Fruit fly (Drosophila melanogaster) whole organism, embryonic: Measurements from ENCODE around the gene CG16959.

Experiments used
- Aef1 ChIP-seq: fragments of 200-800 bp; sonication (Bioruptor generic); IDR thresholded peaks from 3 replicates; pipeline ENCODE4 v1.3.6; 2022; ENCODE audit warnings: missing biosample characterization, missing genetic modification characterization
- Antp ChIP-seq: fragments of 200-800 bp; sonication (Bioruptor generic); optimal IDR thresholded peaks from 3 replicates; lab custom pipeline; 2016; ENCODE audit warnings: missing biosample characterization, missing genetic modification characterization
- B-H2 ChIP-seq: fragments of 200-800 bp; sonication (Bioruptor generic); optimal IDR thresholded peaks from 2 replicates; lab custom pipeline; 2018; ENCODE audit warnings: missing biosample characterization, mild to moderate bottlenecking, missing genetic modification characterization
- Bgb ChIP-seq: fragments of 200-800 bp; sonication (Bioruptor generic); IDR thresholded peaks from 2 replicates; pipeline ENCODE4 v1.3.6; 2022; ENCODE audit warnings: missing biosample characterization, missing genetic modification characterization; ENCODE audit not compliant: partially characterized antibody
- BtbVII ChIP-seq: fragments of 200-800 bp; sonication (Bioruptor generic); optimal IDR thresholded peaks from 3 replicates; lab custom pipeline; 2017; ENCODE audit warnings: missing biosample characterization, mild to moderate bottlenecking, missing genetic modification characterization
- CG10267 ChIP-seq: fragments of 200-800 bp; sonication (Bioruptor generic); optimal IDR thresholded peaks from 2 replicates; lab custom pipeline; 2018; ENCODE audit warnings: missing biosample characterization, mild to moderate bottlenecking, missing genetic modification characterization, moderate library complexity
- CG10462 ChIP-seq: fragments of 200-800 bp; sonication (Bioruptor generic); optimal IDR thresholded peaks from 2 replicates; lab custom pipeline; 2016; ENCODE audit warnings: missing biosample characterization, missing genetic modification characterization
- CG11247 ChIP-seq: fragments of 200-800 bp; sonication (Bioruptor generic); IDR thresholded peaks from 2 replicates; pipeline ENCODE4 v1.3.6; 2022; ENCODE audit warnings: missing biosample characterization, missing genetic modification characterization
- CG13775 ChIP-seq: fragments of 200-800 bp; sonication (Bioruptor generic); optimal IDR thresholded peaks from 3 replicates; lab custom pipeline; 2017; ENCODE audit warnings: missing biosample characterization, mild to moderate bottlenecking, missing genetic modification characterization
- CG14667 ChIP-seq: fragments of 200-800 bp; sonication (Bioruptor generic); IDR thresholded peaks from 2 replicates; pipeline ENCODE4 v1.3.6; 2022; ENCODE audit warnings: missing biosample characterization, missing genetic modification characterization
- CG14965 ChIP-seq: fragments of 200-800 bp; sonication (Bioruptor generic); optimal IDR thresholded peaks from 2 replicates; lab custom pipeline; 2016; ENCODE audit warnings: missing biosample characterization, missing genetic modification characterization, borderline replicate concordance
- CG15514 ChIP-seq: fragments of 200-800 bp; sonication (Bioruptor generic); optimal IDR thresholded peaks from 3 replicates; lab custom pipeline; 2017; ENCODE audit warnings: missing biosample characterization, missing genetic modification characterization, mild to moderate bottlenecking, moderate library complexity, missing genetic modification reagents
- CG15601 ChIP-seq: fragments of 200-800 bp; sonication (Bioruptor generic); optimal IDR thresholded peaks from 3 replicates; lab custom pipeline; 2019; ENCODE audit warnings: missing biosample characterization, mild to moderate bottlenecking, missing genetic modification characterization, moderate library complexity
- CG17359 ChIP-seq: fragments of 200-800 bp; sonication (Bioruptor generic); optimal IDR thresholded peaks from 3 replicates; lab custom pipeline; 2018; ENCODE audit warnings: missing biosample characterization, mild to moderate bottlenecking, missing genetic modification characterization, moderate library complexity
- CG2202 ChIP-seq: fragments of 200-800 bp; sonication (Bioruptor generic); optimal IDR thresholded peaks from 2 replicates; lab custom pipeline; 2018; ENCODE audit warnings: missing biosample characterization, mild to moderate bottlenecking, missing genetic modification characterization
- CG3163 ChIP-seq: fragments of 200-800 bp; sonication (Bioruptor generic); optimal IDR thresholded peaks from 3 replicates; lab custom pipeline; 2016; ENCODE audit warnings: missing biosample characterization, missing genetic modification characterization
- CG34376 ChIP-seq: fragments of 200-800 bp; sonication (Bioruptor generic); optimal IDR thresholded peaks from 2 replicates; lab custom pipeline; 2018; ENCODE audit warnings: missing biosample characterization, mild to moderate bottlenecking, missing genetic modification characterization
- CG6654 ChIP-seq: fragments of 200-800 bp; sonication (Bioruptor generic); optimal IDR thresholded peaks from 2 replicates; lab custom pipeline; 2017; ENCODE audit warnings: missing biosample characterization, mild to moderate bottlenecking, missing genetic modification characterization
- CG6791 ChIP-seq: fragments of 200-800 bp; sonication (Bioruptor generic); IDR thresholded peaks from 3 replicates; pipeline ENCODE4 v1.3.6; 2022; ENCODE audit warnings: missing biosample characterization, missing genetic modification characterization; ENCODE audit not compliant: partially characterized antibody
- CG6854 ChIP-seq: fragments of 200-800 bp; sonication (Bioruptor generic); optimal IDR thresholded peaks from 3 replicates; lab custom pipeline; 2017; ENCODE audit warnings: missing biosample characterization, mild to moderate bottlenecking, missing genetic modification characterization
- Doc2 ChIP-seq: fragments of 200-800 bp; sonication (Bioruptor generic); IDR thresholded peaks from 2 replicates; pipeline ENCODE4 v1.3.6; 2022; ENCODE audit warnings: missing biosample characterization, missing genetic modification characterization
- Dref ChIP-seq: fragments of 200-800 bp; sonication (Bioruptor generic); IDR thresholded peaks from 2 replicates; pipeline ENCODE4 v1.3.6; 2022; ENCODE audit warnings: missing biosample characterization, missing genetic modification characterization
- E2f2 ChIP-seq: fragments of 200-800 bp; sonication (Bioruptor generic); IDR thresholded peaks from 2 replicates; pipeline ENCODE4 v1.3.6; 2022; ENCODE audit warnings: missing biosample characterization, missing genetic modification characterization
- ERR ChIP-seq: fragments of 200-800 bp; sonication (Bioruptor generic); optimal IDR thresholded peaks from 2 replicates; lab custom pipeline; 2016; ENCODE audit warnings: missing biosample characterization, missing genetic modification characterization
- Elba2 ChIP-seq: fragments of 200-800 bp; sonication (Bioruptor generic); optimal IDR thresholded peaks from 3 replicates; lab custom pipeline; 2016; ENCODE audit warnings: missing biosample characterization, missing genetic modification characterization
- HLH4C ChIP-seq: fragments of 200-800 bp; sonication (Bioruptor generic); IDR thresholded peaks from 3 replicates; pipeline ENCODE4 v1.3.6; 2022; ENCODE audit warnings: missing biosample characterization, missing genetic modification characterization; ENCODE audit not compliant: partially characterized antibody
- Hmr ChIP-seq: fragments of 200-800 bp; sonication (Bioruptor generic); optimal IDR thresholded peaks from 3 replicates; lab custom pipeline; 2017; ENCODE audit warnings: mild to moderate bottlenecking, missing biosample characterization, missing genetic modification reagents, missing genetic modification characterization
- MTF-1 ChIP-seq: fragments of 200-800 bp; sonication (Bioruptor generic); optimal IDR thresholded peaks from 2 replicates; lab custom pipeline; 2018; ENCODE audit warnings: missing biosample characterization, mild to moderate bottlenecking, missing genetic modification characterization, borderline replicate concordance
- Max ChIP-seq: fragments of 200-800 bp; sonication (Bioruptor generic); optimal IDR thresholded peaks from 2 replicates; lab custom pipeline; 2016; ENCODE audit warnings: missing biosample characterization, mild to moderate bottlenecking, missing genetic modification characterization
- Meics ChIP-seq: fragments of 200-800 bp; sonication (Bioruptor generic); optimal IDR thresholded peaks from 2 replicates; lab custom pipeline; 2017; ENCODE audit warnings: missing biosample characterization, mild to moderate bottlenecking, missing genetic modification characterization
- NC2α ChIP-seq: fragments of 200-800 bp; sonication (Bioruptor generic); optimal IDR thresholded peaks from 2 replicates; lab custom pipeline; 2016; ENCODE audit warnings: missing biosample characterization, missing genetic modification characterization
- Sox102F ChIP-seq: fragments of 200-800 bp; sonication (Bioruptor generic); optimal IDR thresholded peaks from 2 replicates; lab custom pipeline; 2018; ENCODE audit warnings: missing biosample characterization, mild to moderate bottlenecking, missing genetic modification characterization, moderate library complexity
- TFAM ChIP-seq: fragments of 200-800 bp; sonication (Bioruptor generic); optimal IDR thresholded peaks from 2 replicates; lab custom pipeline; 2017; ENCODE audit warnings: missing biosample characterization, missing genetic modification characterization, inconsistent platforms
- Vsx1 ChIP-seq: fragments of 200-800 bp; sonication (Bioruptor generic); optimal IDR thresholded peaks from 2 replicates; lab custom pipeline; 2017; ENCODE audit warnings: missing biosample characterization, mild to moderate bottlenecking, missing genetic modification characterization, missing genetic modification reagents
- abd-A ChIP-seq: fragments of 200-800 bp; sonication (Bioruptor generic); optimal IDR thresholded peaks from 3 replicates; lab custom pipeline; 2019; ENCODE audit warnings: missing biosample characterization, mild to moderate bottlenecking, missing genetic modification characterization, moderate library complexity
- ase ChIP-seq: fragments of 200-800 bp; sonication (Bioruptor generic); IDR thresholded peaks from 3 replicates; pipeline ENCODE4 v1.3.6; 2022; ENCODE audit warnings: missing biosample characterization, missing genetic modification characterization
- dmrt11E ChIP-seq: fragments of 200-800 bp; sonication (Bioruptor generic); optimal IDR thresholded peaks from 3 replicates; lab custom pipeline; 2018; ENCODE audit warnings: missing biosample characterization, mild to moderate bottlenecking, missing genetic modification characterization, moderate library complexity
- gcm ChIP-seq: fragments of 200-800 bp; sonication (Bioruptor generic); optimal IDR thresholded peaks from 2 replicates; lab custom pipeline; 2019; ENCODE audit warnings: missing biosample characterization, mild to moderate bottlenecking, missing genetic modification characterization, moderate library complexity
- grau ChIP-seq: fragments of 200-800 bp; optimal IDR thresholded peaks from 3 replicates; lab custom pipeline; 2019; ENCODE audit warnings: missing biosample characterization, mild to moderate bottlenecking, missing genetic modification characterization, moderate library complexity
- hbn ChIP-seq: fragments of 200-800 bp; sonication (Bioruptor generic); IDR thresholded peaks from 2 replicates; pipeline ENCODE4 v1.3.6; 2022; ENCODE audit warnings: missing biosample characterization, missing genetic modification characterization; ENCODE audit not compliant: partially characterized antibody
- her ChIP-seq: fragments of 200-800 bp; sonication (Bioruptor generic); optimal IDR thresholded peaks from 2 replicates; lab custom pipeline; 2016; ENCODE audit warnings: missing biosample characterization, missing genetic modification characterization
- mirr ChIP-seq: fragments of 200-800 bp; sonication (Bioruptor generic); optimal IDR thresholded peaks from 3 replicates; lab custom pipeline; 2018; ENCODE audit warnings: missing biosample characterization, mild to moderate bottlenecking, missing genetic modification characterization
- nom ChIP-seq: fragments of 200-800 bp; sonication (Bioruptor generic); optimal IDR thresholded peaks from 2 replicates; lab custom pipeline; 2017; ENCODE audit warnings: missing biosample characterization, missing genetic modification characterization, mild to moderate bottlenecking, moderate library complexity, missing genetic modification reagents
- pita ChIP-seq: fragments of 200-800 bp; sonication (Bioruptor generic); optimal IDR thresholded peaks from 2 replicates; lab custom pipeline; 2017; ENCODE audit warnings: missing biosample characterization, mild to moderate bottlenecking, missing genetic modification characterization
- tll ChIP-seq, 2 experiments: fragments of 200-800 bp in 1 of 2; fragments of >200 bp in 1 of 2; sonication (Bioruptor generic) in 1 of 2; optimal IDR thresholded peaks; 2 replicates each; lab custom pipeline; 2017 to 2019; ENCODE audit warnings: missing biosample characterization in 2 of 2, missing genetic modification characterization in 2 of 2, mild to moderate bottlenecking in 1 of 2, moderate library complexity in 1 of 2
- toy ChIP-seq: fragments of 200-800 bp; sonication (Bioruptor generic); IDR thresholded peaks from 2 replicates; pipeline ENCODE4 v1.3.6; 2022; ENCODE audit warnings: missing biosample characterization, missing genetic modification characterization
- vnd ChIP-seq: fragments of 200-800 bp; sonication (Bioruptor generic); IDR thresholded peaks from 3 replicates; pipeline ENCODE4 v1.3.6; 2022; ENCODE audit warnings: missing biosample characterization, missing genetic modification characterization; ENCODE audit not compliant: partially characterized antibody

CG16959 gene

dm6 chr3L:15098659-15099512 is 26.2 kb downstream of the CG16959 start (continued):
- TF ChIP-seq Elba2 (GFP tag; lab: Kevin White, UChicago) = no peak
- peak; percentile 94 for TF ChIP-seq gcm (GFP tag; lab: Kevin White, UChicago)
- peak; percentile 76; the same call in 1 of the 2 replicates for TF ChIP-seq CG14667
- peak; percentile 72 for TF ChIP-seq CG2202 (tag; lab: Kevin White, UChicago)
- TF ChIP-seq ase (GFP tag; lab: Robert Waterston, UW) = peak; percentile 70; the same call in 2 of the 3 replicates
- TF ChIP-seq CG6854 = peak; percentile 81
- TF ChIP-seq CG17359 (tag; lab: Kevin White, UChicago) = peak; percentile 91
- no peak for TF ChIP-seq HLH4C (GFP tag; lab: Robert Waterston, UW)
- peak; percentile 35 for TF ChIP-seq TFAM (GFP tag; lab: Kevin White, UChicago)
- peak; percentile 28 for TF ChIP-seq CG3163 (GFP tag; lab: Kevin White, UChicago)
- peak; percentile 85 for TF ChIP-seq CG15601 (tag; lab: Kevin White, UChicago)
- TF ChIP-seq Aef1 (GFP tag; lab: Robert Waterston, UW) = no peak; the same call in 1 of the 3 replicates
- TF ChIP-seq CG10267 (tag; lab: Kevin White, UChicago) = peak; percentile 94
- TF ChIP-seq ERR = no peak
- no peak; the same call in 1 of the 2 replicates for TF ChIP-seq hbn (GFP tag; lab: Robert Waterston, UW)
- peak; percentile 85 for TF ChIP-seq nom (GFP tag; lab: Kevin White, UChicago)
- peak; percentile 63 for TF ChIP-seq CG6654 (GFP tag; lab: Kevin White, UChicago)
- TF ChIP-seq CG15514 (GFP tag; lab: Kevin White, UChicago) = peak; percentile 82
- TF ChIP-seq NC2α (GFP tag; lab: Kevin White, UChicago) = no peak
- TF ChIP-seq CG34376 (GFP tag; lab: Kevin White, UChicago) = peak; percentile 69
- peak; percentile 86 for TF ChIP-seq grau (tag; lab: Kevin White, UChicago)
- peak; percentile 32 for TF ChIP-seq Antp (GFP tag; lab: Kevin White, UChicago)
- TF ChIP-seq CG11247 (GFP tag; lab: Robert Waterston, UW) = peak; percentile 75
- peak in 1 of 2 experiments; percentile 32 for TF ChIP-seq tll (GFP tag; optimal IDR thresholded peaks at IDR 0.05; lab: Kevin White, UChicago)
- TF ChIP-seq abd-A (tag; lab: Kevin White, UChicago) = peak; percentile 53
- TF ChIP-seq dmrt11E (tag; lab: Kevin White, UChicago) = peak; percentile 84
- peak; percentile 5 for TF ChIP-seq CG14965 (GFP tag; lab: Kevin White, UChicago)
- TF ChIP-seq Sox102F (GFP tag; lab: Kevin White, UChicago) = peak; percentile 85
- TF ChIP-seq toy (GFP tag; lab: Robert Waterston, UW) = peak; percentile 39; the same call in 1 of the 2 replicates
- TF ChIP-seq mirr (GFP tag; lab: Kevin White, UChicago) = peak; percentile 39
- TF ChIP-seq her (GFP tag; lab: Kevin White, UChicago) = peak; percentile 34
- TF ChIP-seq CG6791 = no peak
- peak; percentile 86 for TF ChIP-seq Vsx1 (GFP tag; lab: Kevin White, UChicago)
- TF ChIP-seq Hmr (GFP tag; lab: Kevin White, UChicago) = peak; percentile 86
- peak; percentile 80 for TF ChIP-seq Max (GFP tag; lab: Kevin White, UChicago)
- no peak for TF ChIP-seq pita (GFP tag; lab: Kevin White, UChicago)
- TF ChIP-seq CG13775 (GFP tag; lab: Kevin White, UChicago) = peak; percentile 75
- TF ChIP-seq MTF-1 (GFP tag; lab: Kevin White, UChicago) = peak; percentile 86
- TF ChIP-seq BtbVII (GFP tag; lab: Kevin White, UChicago) = peak; percentile 86
- peak; percentile 92 for TF ChIP-seq Meics (GFP tag; lab: Kevin White, UChicago)
- no peak for TF ChIP-seq B-H2
- TF ChIP-seq E2f2 (GFP tag; lab: Robert Waterston, UW) = peak; percentile 51; the same call in 1 of the 2 replicates
- peak; percentile 37 for TF ChIP-seq CG10462 (GFP tag; lab: Kevin White, UChicago)
- TF ChIP-seq Bgb (GFP tag; lab: Robert Waterston, UW) = no peak; the same call in 1 of the 2 replicates
- no peak for TF ChIP-seq Doc2
- no peak for TF ChIP-seq Dref (GFP tag; lab: Robert Waterston, UW)
- no peak for TF ChIP-seq vnd (GFP tag; lab: Robert Waterston, UW)
